Fruit fly (Drosophila melanogaster): ENCODE results near the gene eIF3g1.
A peak's percentile ranks its signal among the peaks of the same experiment; 100 is the strongest.

eIF3g1 gene

DNA sequence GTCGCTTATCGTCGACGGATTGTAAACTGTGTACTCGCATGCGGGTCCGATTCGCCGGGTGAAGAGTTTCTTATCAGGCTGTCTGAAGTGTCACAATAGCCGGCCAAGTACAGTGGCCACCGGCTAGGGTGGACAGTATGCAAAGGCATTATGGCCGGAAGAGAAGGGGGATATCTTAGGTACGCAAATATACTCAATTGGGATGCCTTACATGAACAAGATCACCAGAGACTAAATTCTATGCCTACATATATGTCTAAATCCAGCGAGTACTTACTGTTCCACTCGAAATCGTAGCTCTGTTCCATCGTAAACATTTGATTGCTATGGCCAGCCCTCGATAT lies 16.4 kb downstream of the eIF3g1 start (continued):
- TF ChIP-seq CG12071 (GFP tag; optimal IDR thresholded peaks at IDR 0.05) (peak; percentile 96), CTCF (GFP tag; optimal IDR thresholded peaks at IDR 0.05) (peak; percentile 45), Dek (tag; optimal IDR thresholded peaks at IDR 0.05) (peak; percentile 89), slou (GFP tag; optimal IDR thresholded peaks at IDR 0.05) (peak; percentile 79), CG8290 (GFP tag; optimal IDR thresholded peaks at IDR 0.05) (peak; percentile 46), CG8290 (tag; optimal IDR thresholded peaks at IDR 0.05) (peak in 1 of 2 experiments; percentile 99), jigr1 (GFP tag; IDR thresholded peaks at IDR 0.05) (peak; percentile 90), CG14014 (GFP tag; IDR thresholded peaks at IDR 0.05) (peak; percentile 95), aop (GFP tag; IDR thresholded peaks at IDR 0.05) (peak; percentile 60; the same call in 1 of the 2 replicates), CG6765 (GFP tag; optimal IDR thresholded peaks at IDR 0.05) (peak; percentile 85), run (tag; optimal IDR thresholded peaks at IDR 0.05) (peak; percentile 66), ase (GFP tag; IDR thresholded peaks at IDR 0.05) (peak; percentile 88), schlank (tag; optimal IDR thresholded peaks at IDR 0.05) (peak; percentile 92), zen (tag; optimal IDR thresholded peaks at IDR 0.05) (peak; percentile 56), CG13296 (GFP tag; optimal IDR thresholded peaks at IDR 0.05) (peak; percentile 86), CG12155 (GFP tag; optimal IDR thresholded peaks at IDR 0.05) (peak; percentile 90), E2f2 (GFP tag; IDR thresholded peaks at IDR 0.05) (peak; percentile 67), emc (GFP tag; optimal IDR thresholded peaks at IDR 0.05) (peak; percentile 92), CG3407 (GFP tag; optimal IDR thresholded peaks at IDR 0.05) (peak; percentile 63), Atf3 (GFP tag; optimal IDR thresholded peaks at IDR 0.05) (peak; percentile 78), Hr78 (GFP tag; optimal IDR thresholded peaks at IDR 0.05) (peak in 1 of 2 experiments; percentile 59), zen2 (GFP tag; IDR thresholded peaks at IDR 0.05; ENCODE audit: partially characterized antibody) (no peak), CG13775 (GFP tag; optimal IDR thresholded peaks at IDR 0.05) (peak; percentile 81), CG34376 (GFP tag; optimal IDR thresholded peaks at IDR 0.05) (peak; percentile 91), CG17802 (tag; optimal IDR thresholded peaks at IDR 0.05) (peak; percentile 53), NfI (GFP tag; optimal IDR thresholded peaks at IDR 0.05) (peak; percentile 86), wek (GFP tag; optimal IDR thresholded peaks at IDR 0.05) (peak; percentile 68), Taf1 (GFP tag; IDR thresholded peaks at IDR 0.05) (peak; percentile 94), twi (tag; optimal IDR thresholded peaks at IDR 0.05) (peak; percentile 52), B-H2 (GFP tag; optimal IDR thresholded peaks at IDR 0.05) (peak; percentile 35), CG4328 (GFP tag; optimal IDR thresholded peaks at IDR 0.05) (peak; percentile 42), luna (GFP tag; optimal IDR thresholded peaks at IDR 0.05) (peak; percentile 89), CG6272 (GFP tag; IDR thresholded peaks at IDR 0.05) (peak; percentile 94), Hr39 (optimal IDR thresholded peaks at IDR 0.05) (no peak), ind (GFP tag; optimal IDR thresholded peaks at IDR 0.05) (peak; percentile 97), Dfd (GFP tag; optimal IDR thresholded peaks at IDR 0.05) (no peak), CG11093 (GFP tag; IDR thresholded peaks at IDR 0.05) (peak; percentile 93), pfk (GFP tag; optimal IDR thresholded peaks at IDR 0.05) (no peak), sug (tag; optimal IDR thresholded peaks at IDR 0.05) (peak; percentile 99), CG10959 (GFP tag; IDR thresholded peaks at IDR 0.05) (peak; percentile 86), Kr (GFP tag; optimal IDR thresholded peaks at IDR 0.05) (no peak), cad (GFP tag; optimal IDR thresholded peaks at IDR 0.05) (no peak), CG6791 (GFP tag; IDR thresholded peaks at IDR 0.05; ENCODE audit: partially characterized antibody) (no peak), bab2 (GFP tag; optimal IDR thresholded peaks at IDR 0.05) (peak; percentile 90), Usf (GFP tag; optimal IDR thresholded peaks at IDR 0.05) (peak; percentile 82), Doc3 (GFP tag; IDR thresholded peaks at IDR 0.05; ENCODE audit: partially characterized antibody) (no peak), Nf-YA (GFP tag; IDR thresholded peaks at IDR 0.05) (peak; percentile 87), dimm (GFP tag; IDR thresholded peaks at IDR 0.05) (peak; percentile 79), kni (GFP tag; optimal IDR thresholded peaks at IDR 0.05) (no peak), CG13624 (GFP tag; optimal IDR thresholded peaks at IDR 0.05) (peak; percentile 94), CG33557 (GFP tag; optimal IDR thresholded peaks at IDR 0.05) (no peak), Lpt (GFP tag; optimal IDR thresholded peaks at IDR 0.05) (no peak), HLH4C (GFP tag; IDR thresholded peaks at IDR 0.05; ENCODE audit: partially characterized antibody) (no peak)
